Worm (Caenorhabditis elegans) whole organism, L2 larva: ENCODE results near the gene set-5.

ENCODE experiments used
- C34F6.9 ChIP-seq: fragments of 150-350 bp; optimal IDR thresholded peaks from 2 replicates; lab custom pipeline; 2014; ENCODE audit warnings: missing biosample characterization, missing genetic modification characterization
- ZK546.5 ChIP-seq: sonication (generic microtip); optimal IDR thresholded peaks from 2 replicates; lab custom pipeline; 2017; ENCODE audit warnings: missing biosample characterization, missing genetic modification characterization
- nhr-10 ChIP-seq: sonication (generic microtip); optimal IDR thresholded peaks from 2 replicates; lab custom pipeline; 2017; ENCODE audit warnings: missing biosample characterization, missing genetic modification characterization
- sma-3 ChIP-seq: sonication (generic microtip); optimal IDR thresholded peaks from 2 replicates; lab custom pipeline; 2016; ENCODE audit warnings: missing genetic modification reagents, missing genetic modification characterization, missing compliant biosample characterization
- ztf-4 ChIP-seq: fragments of 150-350 bp; optimal IDR thresholded peaks from 2 replicates; lab custom pipeline; 2014; ENCODE audit warnings: missing biosample characterization, missing genetic modification characterization

DNA sequence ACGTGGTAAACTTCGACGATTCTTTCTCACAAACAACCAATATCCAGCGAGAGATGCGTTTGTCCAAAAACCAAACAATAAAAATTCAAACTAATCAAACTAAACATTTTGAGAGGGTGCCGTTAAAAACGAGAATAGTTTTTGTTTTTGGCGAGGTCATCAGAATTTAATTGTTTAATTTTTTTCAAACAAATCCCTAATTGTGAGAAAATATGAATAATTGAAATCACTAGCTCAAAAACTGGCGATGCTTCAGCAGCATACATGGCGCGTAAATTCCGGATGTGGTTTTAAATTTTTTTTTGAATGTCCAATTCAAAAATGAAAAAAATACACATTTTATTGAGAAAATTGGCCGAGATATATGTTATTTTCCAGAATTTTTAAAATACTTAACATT, 20.7 kb downstream of the set-5 start, which contains the start of gene R08A2.1:
- TF ChIP-seq nhr-10 (no peak), ztf-4 (no peak), C34F6.9 (tag; lab: Kevin White, UChicago) (no peak), ZK546.5 (no peak), sma-3 (no peak)
